Worm (Caenorhabditis elegans) whole organism, L1 larva: ENCODE data around the gene skat-1.

Experiments used
- dpl-1 ChIP-seq, 3 experiments: fragments of 150-350 bp in 2 of 3; sonication (generic microtip) in 1 of 3; optimal IDR thresholded peaks; 2 replicates each; lab custom pipeline; 2014 to 2017; ENCODE audit warnings: missing biosample characterization in 3 of 3, missing genetic modification characterization in 3 of 3, missing genetic modification reagents in 3 of 3
- egl-13 ChIP-seq: sonication (generic microtip); optimal IDR thresholded peaks from 2 replicates; lab custom pipeline; 2016; ENCODE audit warnings: missing genotype, missing genetic modification reagents, missing genetic modification characterization, missing compliant biosample characterization
- elt-2 ChIP-seq: sonication (generic microtip); optimal IDR thresholded peaks from 2 replicates; lab custom pipeline; 2016; ENCODE audit warnings: missing genetic modification characterization, mild to moderate bottlenecking, inconsistent platforms, missing compliant biosample characterization, missing genetic modification reagents
- mep-1 ChIP-seq: fragments of 150-350 bp; optimal IDR thresholded peaks from 2 replicates; lab custom pipeline; 2014; ENCODE audit warnings: missing biosample characterization, missing genetic modification characterization
- nhr-237 ChIP-seq: fragments of 150-350 bp; optimal IDR thresholded peaks from 2 replicates; lab custom pipeline; 2014; ENCODE audit warnings: missing biosample characterization, missing genetic modification characterization
- pax-3 ChIP-seq: fragments of 200-800 bp; sonication (Bioruptor generic); optimal IDR thresholded peaks from 2 replicates; lab custom pipeline; 2018; ENCODE audit warnings: mild to moderate bottlenecking, missing genetic modification characterization, moderate library complexity, missing compliant biosample characterization
- skn-1 ChIP-seq: fragments of 150-350 bp; optimal IDR thresholded peaks from 2 replicates; lab custom pipeline; 2014; ENCODE audit warnings: missing biosample characterization, missing genetic modification characterization
- ztf-11 ChIP-seq, 2 experiments: sonication (generic microtip); optimal IDR thresholded peaks; 2 replicates each; lab custom pipeline; 2016 to 2017; ENCODE audit warnings: missing genetic modification characterization in 2 of 2, missing biosample characterization in 1 of 2, missing compliant biosample characterization in 1 of 2

DNA sequence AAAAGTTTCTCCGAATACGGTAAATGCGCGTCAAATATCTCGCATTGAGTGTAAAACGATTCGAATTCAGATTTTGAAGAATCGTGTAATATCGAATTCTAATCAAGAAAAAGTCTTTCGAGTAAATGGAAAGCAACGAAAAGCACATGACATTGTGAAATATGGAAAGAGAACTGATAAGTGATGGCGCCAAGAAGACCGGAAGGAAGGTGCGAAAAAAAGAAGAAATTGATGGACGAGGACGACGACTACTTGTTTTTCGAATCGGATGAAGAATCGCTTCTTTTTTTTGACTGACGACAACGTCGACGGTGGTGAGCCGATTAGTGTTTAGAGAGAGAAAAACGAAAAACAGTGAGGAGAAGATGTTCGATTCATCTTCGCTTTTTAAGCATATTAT lies 10.6 kb downstream of the skat-1 start:
- peak; percentile 41 for TF ChIP-seq elt-2 (tag; lab: Kevin White, UChicago)
- no peak for TF ChIP-seq egl-13 (tag; lab: Kevin White, UChicago)
- no peak for TF ChIP-seq dpl-1 (GFP tag; optimal IDR thresholded peaks at IDR 0.05; lab: Kevin White, UChicago)
- TF ChIP-seq skn-1 (tag; lab: Kevin White, UChicago): no peak
- no peak for TF ChIP-seq mep-1
- no peak for TF ChIP-seq ztf-11 (tag; optimal IDR thresholded peaks at IDR 0.05; lab: Kevin White, UChicago)
- no peak for TF ChIP-seq nhr-237 (tag; lab: Kevin White, UChicago)
- no peak for TF ChIP-seq pax-3 (tag; lab: Kevin White, UChicago)
